Fruit fly (Drosophila melanogaster) whole organism, wandering third instar larva: Measurements from ENCODE around the gene Scgdelta.

ENCODE experiments used
- Abd-B ChIP-seq: fragments of >200 bp; optimal IDR thresholded peaks from 2 replicates; lab custom pipeline; 2017; ENCODE audit warnings: missing biosample characterization, missing genetic modification characterization
- CG32264 ChIP-seq: fragments of 200-800 bp; sonication (Bioruptor generic); optimal IDR thresholded peaks from 2 replicates; lab custom pipeline; 2016; ENCODE audit warnings: missing biosample characterization, missing genetic modification characterization
- CG9705 ChIP-seq: fragments of 200-800 bp; sonication (Bioruptor generic); optimal IDR thresholded peaks from 2 replicates; lab custom pipeline; 2018; ENCODE audit warnings: missing biosample characterization, mild to moderate bottlenecking, missing genetic modification characterization
- CrebA ChIP-seq: fragments of 200-800 bp; sonication (Bioruptor generic); optimal IDR thresholded peaks from 2 replicates; lab custom pipeline; 2016; ENCODE audit warnings: missing biosample characterization, mild to moderate bottlenecking, missing genetic modification characterization, borderline replicate concordance
- Dfd ChIP-seq: fragments of >200 bp; optimal IDR thresholded peaks from 2 replicates; lab custom pipeline; 2017; ENCODE audit warnings: missing biosample characterization, missing genetic modification characterization
- Dif ChIP-seq: fragments of 200-275, 200-300 bp; sonication (Bioruptor generic); optimal IDR thresholded peaks from 2 replicates; lab custom pipeline; 2018; ENCODE audit warnings: missing biosample characterization, missing genetic modification characterization; ENCODE audit not compliant: partially characterized antibody
- GATAd ChIP-seq: sonication (Bioruptor generic); optimal IDR thresholded peaks from 2 replicates; lab custom pipeline; 2016; ENCODE audit warnings: missing biosample characterization, missing genetic modification characterization
- HLH106 ChIP-seq: fragments of 200-800 bp; optimal IDR thresholded peaks from 3 replicates; lab custom pipeline; 2019; ENCODE audit warnings: missing biosample characterization, mild to moderate bottlenecking, missing genetic modification characterization, moderate library complexity
- Hnf4 ChIP-seq: fragments of 200-800 bp; sonication (Bioruptor generic); optimal IDR thresholded peaks from 2 replicates; lab custom pipeline; 2016; ENCODE audit warnings: missing biosample characterization, mild to moderate bottlenecking, missing genetic modification characterization
- Hr78 ChIP-seq: fragments of >200 bp; optimal IDR thresholded peaks from 2 replicates; lab custom pipeline; 2017; ENCODE audit warnings: missing biosample characterization, missing genetic modification characterization
- Hr83 ChIP-seq: fragments of 200-300 bp; sonication (Bioruptor generic); optimal IDR thresholded peaks from 2 replicates; lab custom pipeline; 2016; ENCODE audit warnings: missing biosample characterization, mild to moderate bottlenecking, missing genetic modification characterization, moderate library complexity; ENCODE audit not compliant: poor library complexity, severe bottlenecking
- Jra ChIP-seq: sonication (Bioruptor generic); optimal IDR thresholded peaks from 2 replicates; lab custom pipeline; 2016; ENCODE audit warnings: missing biosample characterization, missing genetic modification characterization
- Mio ChIP-seq: sonication (Bioruptor generic); optimal IDR thresholded peaks from 2 replicates; lab custom pipeline; 2016; ENCODE audit warnings: missing biosample characterization, missing genetic modification characterization
- Myc ChIP-seq: fragments of >200 bp; optimal IDR thresholded peaks from 2 replicates; lab custom pipeline; 2017
- N ChIP-seq: fragments of >200 bp; optimal IDR thresholded peaks from 2 replicates; lab custom pipeline; 2018; ENCODE audit warnings: missing biosample characterization, missing external identifiers, missing genetic modification characterization
- OdsH ChIP-seq: fragments of 200-800 bp; sonication (Bioruptor generic); optimal IDR thresholded peaks from 2 replicates; lab custom pipeline; 2016; ENCODE audit warnings: missing biosample characterization, mild to moderate bottlenecking, missing genetic modification characterization
- Rel ChIP-seq, 2 experiments: fragments of 200-800 bp; sonication (Bioruptor generic) in 1 of 2; optimal IDR thresholded peaks; 2 replicates in 1 of 2; 3 replicates in 1 of 2; lab custom pipeline; 2016 to 2019; ENCODE audit warnings: mild to moderate bottlenecking in 2 of 2, missing biosample characterization in 2 of 2, missing genetic modification characterization in 2 of 2, moderate library complexity in 1 of 2
- Sp1 ChIP-seq: fragments of 200-800 bp; sonication (Bioruptor generic); optimal IDR thresholded peaks from 3 replicates; lab custom pipeline; 2019; ENCODE audit warnings: missing biosample characterization, mild to moderate bottlenecking, missing genetic modification characterization, moderate library complexity
- Vsx2 ChIP-seq: fragments of 200-300, 225-300 bp; sonication (Bioruptor generic); optimal IDR thresholded peaks from 2 replicates; lab custom pipeline; 2018; ENCODE audit warnings: missing biosample characterization, missing genetic modification characterization; ENCODE audit not compliant: partially characterized antibody
- br ChIP-seq: fragments of 200-800 bp; sonication (Bioruptor generic); optimal IDR thresholded peaks from 2 replicates; lab custom pipeline; 2016; ENCODE audit warnings: missing biosample characterization, missing genetic modification characterization
- brk ChIP-seq: fragments of 200-800 bp; sonication (Bioruptor generic); optimal IDR thresholded peaks from 2 replicates; lab custom pipeline; 2016; ENCODE audit warnings: missing biosample characterization, mild to moderate bottlenecking, missing genetic modification characterization
- dl ChIP-seq, 2 experiments: fragments of 175-275, 200-275 bp in 1 of 2; fragments of 200-275 bp in 1 of 2; sonication (Bioruptor generic); optimal IDR thresholded peaks; lab custom pipeline; 2018; ENCODE audit warnings: mild to moderate bottlenecking in 2 of 2, missing biosample characterization in 2 of 2, missing genetic modification characterization in 2 of 2, moderate library complexity in 2 of 2; ENCODE audit not compliant: partially characterized antibody in 2 of 2, insufficient read depth in 1 of 2
- dmrt93B ChIP-seq: fragments of 200-800 bp; sonication (Bioruptor generic); optimal IDR thresholded peaks from 2 replicates; lab custom pipeline; 2018; ENCODE audit warnings: missing biosample characterization, mild to moderate bottlenecking, missing genetic modification characterization
- dsf ChIP-seq: sonication (Bioruptor generic); optimal IDR thresholded peaks from 2 replicates; lab custom pipeline; 2016; ENCODE audit warnings: missing biosample characterization, missing genetic modification characterization, borderline replicate concordance
- ey ChIP-seq: fragments of 200-800 bp; sonication (Bioruptor generic); optimal IDR thresholded peaks from 2 replicates; lab custom pipeline; 2016; ENCODE audit warnings: missing biosample characterization, missing genetic modification characterization
- foxo ChIP-seq, 2 experiments: fragments of 200-800 bp; sonication (Bioruptor generic); optimal IDR thresholded peaks; 2 replicates in 1 of 2; 3 replicates in 1 of 2; lab custom pipeline; 2016 to 2017; ENCODE audit warnings: missing biosample characterization in 2 of 2, missing genetic modification characterization in 2 of 2
- fru ChIP-seq: fragments of 200-800 bp; sonication (Bioruptor generic); optimal IDR thresholded peaks from 3 replicates; lab custom pipeline; 2016; ENCODE audit warnings: missing biosample characterization, mild to moderate bottlenecking, missing genetic modification characterization
- h ChIP-seq: fragments of 200-800 bp; sonication (Bioruptor generic); optimal IDR thresholded peaks from 3 replicates; lab custom pipeline; 2016; ENCODE audit warnings: missing biosample characterization, mild to moderate bottlenecking, missing genetic modification characterization
- jim ChIP-seq: fragments of 175-275, 200-325 bp; sonication (Bioruptor generic); optimal IDR thresholded peaks from 2 replicates; lab custom pipeline; 2016; ENCODE audit warnings: missing biosample characterization, mild to moderate bottlenecking, missing genetic modification characterization
- lola ChIP-seq: fragments of >200 bp; optimal IDR thresholded peaks from 2 replicates; lab custom pipeline; 2017; ENCODE audit warnings: missing biosample characterization, missing genetic modification characterization
- pan ChIP-seq: fragments of >200 bp; optimal IDR thresholded peaks from 2 replicates; lab custom pipeline; 2017
- psq ChIP-seq: fragments of 200-800 bp; sonication (Bioruptor generic); optimal IDR thresholded peaks from 3 replicates; lab custom pipeline; 2017; ENCODE audit warnings: missing biosample characterization, mild to moderate bottlenecking, missing genetic modification characterization, moderate library complexity
- rgr ChIP-seq: fragments of 200-800 bp; sonication (Bioruptor generic); optimal IDR thresholded peaks from 3 replicates; lab custom pipeline; 2016; ENCODE audit warnings: missing biosample characterization, mild to moderate bottlenecking, missing genetic modification characterization
- sage ChIP-seq: fragments of 200-800 bp; sonication (Bioruptor generic); optimal IDR thresholded peaks from 2 replicates; lab custom pipeline; 2016; ENCODE audit warnings: missing biosample characterization, mild to moderate bottlenecking, missing genetic modification characterization
- sv ChIP-seq: fragments of 200-800 bp; sonication (Bioruptor generic); optimal IDR thresholded peaks from 3 replicates; lab custom pipeline; 2016; ENCODE audit warnings: missing biosample characterization, missing genetic modification characterization
- tai ChIP-seq: sonication (Bioruptor generic); optimal IDR thresholded peaks from 2 replicates; lab custom pipeline; 2016; ENCODE audit warnings: missing biosample characterization, missing genetic modification characterization
- usp ChIP-seq: fragments of >200 bp; optimal IDR thresholded peaks from 2 replicates; lab custom pipeline; 2017; ENCODE audit warnings: missing biosample characterization, missing genetic modification characterization
- woc ChIP-seq: sonication (Bioruptor generic); optimal IDR thresholded peaks from 2 replicates; lab custom pipeline; 2016; ENCODE audit warnings: missing biosample characterization, mild to moderate bottlenecking, missing genetic modification characterization

Scgdelta gene

dm6 chrX:1773532-1774346 is 19.9 kb upstream of the Scgdelta start, which contains the start of the genes prage and Adar:
Gene prage, plus strand, starts transcription at chrX:1773719.
Gene Adar, plus strand, starts transcription at chrX:1773725.
- no peak for TF ChIP-seq Vsx2 (GFP tag; lab: Kevin White, UChicago)
- no peak for TF ChIP-seq Abd-B (GFP tag; lab: Kevin White, UChicago)
- TF ChIP-seq rgr (GFP tag; lab: Kevin White, UChicago), result no peak
- TF ChIP-seq Myc (lab: Kevin White, UChicago), result no peak
- TF ChIP-seq br, result no peak
- no peak for TF ChIP-seq CG9705 (GFP tag; lab: Kevin White, UChicago)
- no peak for TF ChIP-seq CG32264 (GFP tag; lab: Kevin White, UChicago)
- no peak for TF ChIP-seq lola (GFP tag; lab: Kevin White, UChicago)
- TF ChIP-seq Jra (GFP tag; lab: Kevin White, UChicago), result no peak
- TF ChIP-seq Hr83 (GFP tag; lab: Kevin White, UChicago), result no peak
- no peak for TF ChIP-seq tai (GFP tag; lab: Kevin White, UChicago)
- TF ChIP-seq dmrt93B, result no peak
- TF ChIP-seq brk (GFP tag; lab: Kevin White, UChicago), result no peak
- no peak for TF ChIP-seq CrebA
- TF ChIP-seq ey, result peak; percentile 4
- peak; percentile 32 for TF ChIP-seq Dfd (GFP tag; lab: Kevin White, UChicago)
- TF ChIP-seq foxo (GFP tag; optimal IDR thresholded peaks at IDR 0.05; lab: Kevin White, UChicago), result peak in 1 of 2 experiments; percentile 18
- peak; percentile 65 for TF ChIP-seq woc (GFP tag; lab: Kevin White, UChicago)
- peak; percentile 23 for TF ChIP-seq Hnf4 (GFP tag; lab: Kevin White, UChicago)
- TF ChIP-seq GATAd (GFP tag; lab: Kevin White, UChicago), result no peak
- no peak for TF ChIP-seq sage (GFP tag; lab: Kevin White, UChicago)
- TF ChIP-seq fru (GFP tag; lab: Kevin White, UChicago), result peak; percentile 62
- TF ChIP-seq Rel (GFP tag; optimal IDR thresholded peaks at IDR 0.05; lab: Kevin White, UChicago), result no peak
- TF ChIP-seq Rel (tag; optimal IDR thresholded peaks at IDR 0.05; lab: Kevin White, UChicago), result no peak
- TF ChIP-seq Mio (GFP tag; lab: Kevin White, UChicago), result no peak
- peak; percentile 40 for TF ChIP-seq HLH106
- no peak for TF ChIP-seq dl (GFP tag; optimal IDR thresholded peaks at IDR 0.05; lab: Kevin White, UChicago; ENCODE audit: insufficient read depth in 1 of 2, partially characterized antibody in 2 of 2)
- no peak for TF ChIP-seq dsf (GFP tag; lab: Kevin White, UChicago)
- TF ChIP-seq psq (GFP tag; lab: Kevin White, UChicago), result no peak
- TF ChIP-seq Sp1, result no peak
- TF ChIP-seq pan (lab: Kevin White, UChicago), result no peak
- TF ChIP-seq Hr78 (GFP tag; lab: Kevin White, UChicago), result no peak
- TF ChIP-seq OdsH, result no peak
- TF ChIP-seq h (GFP tag; lab: Kevin White, UChicago), result peak; percentile 21
- no peak for TF ChIP-seq sv (GFP tag; lab: Kevin White, UChicago)
- TF ChIP-seq jim (GFP tag; lab: Kevin White, UChicago), result no peak
- no peak for TF ChIP-seq usp
- TF ChIP-seq Dif, result no peak
- TF ChIP-seq N (GFP tag; lab: Kevin White, UChicago), result no peak

- peak; percentile 16 for TF ChIP-seq Myc (lab: Kevin White, UChicago)
- no peak for TF ChIP-seq brk (GFP tag; lab: Kevin White, UChicago)
- TF ChIP-seq fru (GFP tag; lab: Kevin White, UChicago), result peak; percentile 81
These were observed 18.8 kb upstream of the Scgdelta start for dm6 chrX:1772626-1773025.
